In the genomic region with DNA sequence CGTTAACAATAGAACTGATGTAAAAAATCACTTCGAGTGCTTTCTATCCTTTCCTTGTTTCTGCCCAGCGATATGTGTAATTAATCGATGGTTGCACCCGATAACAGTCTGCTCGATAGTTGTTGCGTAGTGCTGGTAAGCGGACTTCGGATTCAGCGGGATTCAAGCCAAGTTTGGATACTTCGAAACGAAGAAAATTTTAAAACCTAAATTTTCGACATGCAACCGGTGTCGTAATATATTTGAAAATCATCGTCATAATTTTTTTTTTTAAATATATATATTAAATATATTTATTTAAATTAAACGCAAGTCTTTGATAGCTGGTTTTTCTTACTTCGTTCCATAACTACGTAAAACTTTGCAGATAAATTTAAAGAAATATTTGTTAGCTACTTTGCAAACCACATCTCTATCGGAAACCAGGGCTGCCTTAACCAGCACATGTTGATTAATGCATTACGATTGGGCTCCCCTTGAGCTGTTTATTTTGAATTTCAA, we compare ENCODE assay signal across 1 fruit fly cellular context.
TF ChIP-seq lines count a peak whose summit lies in the region.

UbcE2M (minus strand) TSS at position 209 of the 501 bp plus-strand sequence.
Dhps (plus strand) TSS at position 429 of the 501 bp plus-strand sequence.

TF ChIP-seq in whole organism, embryonic, 481 proteins besides CTCF, POLR2A, EP300 and RAD21 (continued from another document and continues in another):
- TF ChIP-seq CG34224 (GFP tag; IDR thresholded peaks at IDR 0.05; lab: Robert Waterston, UW; ENCODE audit: partially characterized antibody): peak; percentile 59
- peak; percentile 56; the same call in 1 of the 2 replicates for TF ChIP-seq HLH3B (GFP tag; IDR thresholded peaks at IDR 0.05; lab: Robert Waterston, UW)
- no peak for TF ChIP-seq gsb (GFP tag; IDR thresholded peaks at IDR 0.05; lab: Robert Waterston, UW)
- TF ChIP-seq Antp (GFP tag; optimal IDR thresholded peaks at IDR 0.05; lab: Kevin White, UChicago): peak; percentile 53
- TF ChIP-seq CG2678 (tag; optimal IDR thresholded peaks at IDR 0.05; lab: Kevin White, UChicago): no peak
- TF ChIP-seq CG33557 (GFP tag; optimal IDR thresholded peaks at IDR 0.05; lab: Kevin White, UChicago): peak; percentile 66
- TF ChIP-seq CG1647 (GFP tag; optimal IDR thresholded peaks at IDR 0.05; lab: Kevin White, UChicago): peak; percentile 9
- no peak for TF ChIP-seq CG15269 (tag; optimal IDR thresholded peaks at IDR 0.05; lab: Kevin White, UChicago)
- peak; percentile 36 for TF ChIP-seq caup (GFP tag; optimal IDR thresholded peaks at IDR 0.05; lab: Kevin White, UChicago; ENCODE audit: severe bottlenecking)
- no peak for TF ChIP-seq CG15011 (GFP tag; optimal IDR thresholded peaks at IDR 0.05; lab: Kevin White, UChicago)
- peak; percentile 72; the same call in 2 of the 3 replicates for TF ChIP-seq mld (GFP tag; IDR thresholded peaks at IDR 0.05; lab: Robert Waterston, UW; ENCODE audit: partially characterized antibody)
- peak; percentile 54; the same call in 1 of the 3 replicates for TF ChIP-seq Doc3 (GFP tag; IDR thresholded peaks at IDR 0.05; lab: Robert Waterston, UW; ENCODE audit: partially characterized antibody)
- no peak for TF ChIP-seq CG10959 (GFP tag; IDR thresholded peaks at IDR 0.05; lab: Robert Waterston, UW)
- peak; percentile 75; the same call in 2 of the 3 replicates for TF ChIP-seq dysf (GFP tag; IDR thresholded peaks at IDR 0.05; lab: Robert Waterston, UW)
- peak; percentile 63 for TF ChIP-seq CG17359 (tag; optimal IDR thresholded peaks at IDR 0.05; lab: Kevin White, UChicago)
- TF ChIP-seq CG8388 (GFP tag; optimal IDR thresholded peaks at IDR 0.05; lab: Kevin White, UChicago): peak; percentile 66
- TF ChIP-seq chinmo (GFP tag; IDR thresholded peaks at IDR 0.05; lab: Robert Waterston, UW; ENCODE audit: partially characterized antibody): 0 out of 4 replicates have a peak, but pooled peaks have one; percentile 62
- peak; percentile 27; the same call in 1 of the 2 replicates for TF ChIP-seq Adf1 (GFP tag; IDR thresholded peaks at IDR 0.05; lab: Robert Waterston, UW)
- no peak for TF ChIP-seq Taf1 (GFP tag; IDR thresholded peaks at IDR 0.05; lab: Robert Waterston, UW)
- TF ChIP-seq CG18476 (GFP tag; optimal IDR thresholded peaks at IDR 0.05; lab: Kevin White, UChicago): peak; percentile 14
- no peak for TF ChIP-seq dan (GFP tag; IDR thresholded peaks at IDR 0.05; lab: Robert Waterston, UW)
- no peak for TF ChIP-seq pan (optimal IDR thresholded peaks at IDR 0.05; lab: Kevin White, UChicago)
- peak in 1 of 2 experiments; percentile 57 for TF ChIP-seq pan (GFP tag; optimal IDR thresholded peaks at IDR 0.05 in 1 of 2, IDR thresholded peaks at IDR 0.05 in 1 of 2)
- TF ChIP-seq H15 (GFP tag; IDR thresholded peaks at IDR 0.05; lab: Robert Waterston, UW): peak; percentile 59; the same call in 1 of the 3 replicates
- no peak for TF ChIP-seq CG17328 (GFP tag; IDR thresholded peaks at IDR 0.05; lab: Robert Waterston, UW)
- TF ChIP-seq CG6689 (GFP tag; IDR thresholded peaks at IDR 0.05; lab: Robert Waterston, UW): peak; percentile 61
- no peak for TF ChIP-seq Sox102F (GFP tag; optimal IDR thresholded peaks at IDR 0.05; lab: Kevin White, UChicago)
- peak; percentile 46 for TF ChIP-seq Ada2b (GFP tag; IDR thresholded peaks at IDR 0.05; lab: Robert Waterston, UW)
- peak; percentile 54 for TF ChIP-seq psq (GFP tag; optimal IDR thresholded peaks at IDR 0.05; lab: Kevin White, UChicago)
- TF ChIP-seq CG12942 (GFP tag; optimal IDR thresholded peaks at IDR 0.05; lab: Kevin White, UChicago): peak; percentile 53
- no peak for TF ChIP-seq stc (GFP tag; IDR thresholded peaks at IDR 0.05; lab: Robert Waterston, UW)
- TF ChIP-seq grau (tag; optimal IDR thresholded peaks at IDR 0.05; lab: Kevin White, UChicago): peak; percentile 82
- peak; percentile 80 for TF ChIP-seq Ssrp (tag; optimal IDR thresholded peaks at IDR 0.05; lab: Kevin White, UChicago)
- TF ChIP-seq CG6254 (GFP tag; optimal IDR thresholded peaks at IDR 0.05; lab: Kevin White, UChicago): peak; percentile 20
- TF ChIP-seq Hand (GFP tag; optimal IDR thresholded peaks at IDR 0.05; lab: Kevin White, UChicago): peak; percentile 19
- peak; percentile 66 for TF ChIP-seq Myb (GFP tag; optimal IDR thresholded peaks at IDR 0.05; lab: Kevin White, UChicago)
- peak; percentile 33; the same call in 1 of the 3 replicates for TF ChIP-seq B-H1 (GFP tag; IDR thresholded peaks at IDR 0.05; lab: Robert Waterston, UW)
- TF ChIP-seq jumu (GFP tag; optimal IDR thresholded peaks at IDR 0.05; lab: Kevin White, UChicago): peak; percentile 43
- peak; percentile 84 for TF ChIP-seq CG13424 (tag; optimal IDR thresholded peaks at IDR 0.05; lab: Kevin White, UChicago)
- TF ChIP-seq unc-4 (GFP tag; IDR thresholded peaks at IDR 0.05; lab: Robert Waterston, UW; ENCODE audit: partially characterized antibody): peak; percentile 68
- peak; percentile 69; the same call in 1 of the 2 replicates for TF ChIP-seq MBD-R2 (GFP tag; IDR thresholded peaks at IDR 0.05; lab: Robert Waterston, UW)
- TF ChIP-seq bcd (GFP tag; optimal IDR thresholded peaks at IDR 0.05; lab: Kevin White, UChicago): peak; percentile 53
- TF ChIP-seq NC2α (GFP tag; optimal IDR thresholded peaks at IDR 0.05; lab: Kevin White, UChicago): no peak
- TF ChIP-seq BtbVII (GFP tag; optimal IDR thresholded peaks at IDR 0.05; lab: Kevin White, UChicago): peak; percentile 46
- TF ChIP-seq CG17829 (tag; optimal IDR thresholded peaks at IDR 0.05; lab: Kevin White, UChicago): peak; percentile 71
- TF ChIP-seq CG8089 (GFP tag; optimal IDR thresholded peaks at IDR 0.05; lab: Kevin White, UChicago): no peak
- TF ChIP-seq Drgx (GFP tag; IDR thresholded peaks at IDR 0.05; lab: Robert Waterston, UW): no peak; the same call in 1 of the 2 replicates
- peak; percentile 71 for TF ChIP-seq al (GFP tag; IDR thresholded peaks at IDR 0.05; lab: Robert Waterston, UW)
- TF ChIP-seq fru (optimal IDR thresholded peaks at IDR 0.05; lab: Kevin White, UChicago): no peak
- peak; percentile 62 for TF ChIP-seq CG4404 (GFP tag; IDR thresholded peaks at IDR 0.05; lab: Robert Waterston, UW)
- TF ChIP-seq CG34422 (GFP tag; IDR thresholded peaks at IDR 0.05; lab: Robert Waterston, UW): peak; percentile 35; the same call in 1 of the 3 replicates
- peak; percentile 45 for TF ChIP-seq maf-S (GFP tag; optimal IDR thresholded peaks at IDR 0.05; lab: Kevin White, UChicago)
- TF ChIP-seq crp (GFP tag; optimal IDR thresholded peaks at IDR 0.05; lab: Kevin White, UChicago): peak in 1 of 2 experiments; percentile 60
- peak; percentile 89 for TF ChIP-seq Med (GFP tag; lab: Kevin White, UChicago)
- peak; percentile 66 for TF ChIP-seq unpg (GFP tag; optimal IDR thresholded peaks at IDR 0.05; lab: Kevin White, UChicago)
- TF ChIP-seq ase (GFP tag; IDR thresholded peaks at IDR 0.05; lab: Robert Waterston, UW): peak; percentile 38; the same call in 1 of the 3 replicates
- peak; percentile 71 for TF ChIP-seq B-H2 (GFP tag; optimal IDR thresholded peaks at IDR 0.05; lab: Kevin White, UChicago)
- peak; percentile 90 for TF ChIP-seq CG9932 (GFP tag; IDR thresholded peaks at IDR 0.05; lab: Robert Waterston, UW)
- TF ChIP-seq az2 (GFP tag; optimal IDR thresholded peaks at IDR 0.05; lab: Kevin White, UChicago): peak; percentile 54
- TF ChIP-seq chn (GFP tag; optimal IDR thresholded peaks at IDR 0.05; lab: Kevin White, UChicago): peak; percentile 41
- peak; percentile 36 for TF ChIP-seq Dp (GFP tag; optimal IDR thresholded peaks at IDR 0.05; lab: Kevin White, UChicago)
- TF ChIP-seq hkb (optimal IDR thresholded peaks at IDR 0.05; lab: Kevin White, UChicago): no peak
- TF ChIP-seq hkb (GFP tag; IDR thresholded peaks at IDR 0.05; lab: Robert Waterston, UW): peak; percentile 50
- peak; percentile 71 for TF ChIP-seq tgo (GFP tag; IDR thresholded peaks at IDR 0.05; lab: Robert Waterston, UW)
- TF ChIP-seq Rfx (GFP tag; IDR thresholded peaks at IDR 0.05; lab: Robert Waterston, UW): peak; percentile 87
- peak; percentile 89 for TF ChIP-seq CG9817 (tag; optimal IDR thresholded peaks at IDR 0.05; lab: Kevin White, UChicago)
- TF ChIP-seq Doc2 (GFP tag; IDR thresholded peaks at IDR 0.05; lab: Robert Waterston, UW): no peak
- peak; percentile 82 for TF ChIP-seq CG16813 (GFP tag; IDR thresholded peaks at IDR 0.05; lab: Robert Waterston, UW; ENCODE audit: partially characterized antibody)
- TF ChIP-seq CG12299 (tag; optimal IDR thresholded peaks at IDR 0.05; lab: Kevin White, UChicago): peak; percentile 72
- TF ChIP-seq NfI (GFP tag; optimal IDR thresholded peaks at IDR 0.05; lab: Kevin White, UChicago): peak; percentile 77
- TF ChIP-seq CG10366 (GFP tag; IDR thresholded peaks at IDR 0.05; lab: Robert Waterston, UW): peak; percentile 41; the same call in 1 of the 2 replicates
- TF ChIP-seq CG7745 (tag; optimal IDR thresholded peaks at IDR 0.05; lab: Kevin White, UChicago): no peak
- TF ChIP-seq pho (GFP tag; optimal IDR thresholded peaks at IDR 0.05; lab: Kevin White, UChicago): peak; percentile 48
- TF ChIP-seq CG8924 (tag; optimal IDR thresholded peaks at IDR 0.05; lab: Kevin White, UChicago): peak; percentile 80
- peak; percentile 58 for TF ChIP-seq CG6683 (GFP tag; optimal IDR thresholded peaks at IDR 0.05; lab: Kevin White, UChicago)
- peak; percentile 65 for TF ChIP-seq CG4617 (GFP tag; optimal IDR thresholded peaks at IDR 0.05; lab: Kevin White, UChicago; ENCODE audit: borderline replicate concordance)
- peak; percentile 52 for TF ChIP-seq lbe (GFP tag; optimal IDR thresholded peaks at IDR 0.05; lab: Kevin White, UChicago)
- no peak for TF ChIP-seq CG3838 (GFP tag; optimal IDR thresholded peaks at IDR 0.05; lab: Kevin White, UChicago)
- peak; percentile 85 for TF ChIP-seq CG13775 (GFP tag; optimal IDR thresholded peaks at IDR 0.05; lab: Kevin White, UChicago)
- no peak for TF ChIP-seq Trl (optimal IDR thresholded peaks at IDR 0.05; lab: Kevin White, UChicago)
- TF ChIP-seq Trl (GFP tag; optimal IDR thresholded peaks at IDR 0.05; lab: Kevin White, UChicago): peak; percentile 31
- peak; percentile 80 for TF ChIP-seq zfh2 (GFP tag; optimal IDR thresholded peaks at IDR 0.05; lab: Kevin White, UChicago)
- TF ChIP-seq sug (tag; optimal IDR thresholded peaks at IDR 0.05; lab: Kevin White, UChicago): peak; percentile 86
- no peak for TF ChIP-seq CG3407 (GFP tag; optimal IDR thresholded peaks at IDR 0.05; lab: Kevin White, UChicago)
- peak; percentile 85 for TF ChIP-seq CG14710 (tag; optimal IDR thresholded peaks at IDR 0.05; lab: Kevin White, UChicago)
- TF ChIP-seq CG42726 (GFP tag; IDR thresholded peaks at IDR 0.05; lab: Robert Waterston, UW; ENCODE audit: partially characterized antibody): peak; percentile 53
- TF ChIP-seq CG9876 (GFP tag; optimal IDR thresholded peaks at IDR 0.05; lab: Kevin White, UChicago): peak; percentile 67
- TF ChIP-seq slbo (GFP tag; IDR thresholded peaks at IDR 0.05; lab: Robert Waterston, UW): peak; percentile 87
- TF ChIP-seq Elba2 (GFP tag; optimal IDR thresholded peaks at IDR 0.05; lab: Kevin White, UChicago): no peak
- no peak for TF ChIP-seq CG13894 (tag; optimal IDR thresholded peaks at IDR 0.05; lab: Kevin White, UChicago)
- TF ChIP-seq Poxn (GFP tag; IDR thresholded peaks at IDR 0.05; lab: Robert Waterston, UW): peak; percentile 42; the same call in 1 of the 2 replicates
- peak; percentile 24 for TF ChIP-seq shn (GFP tag; optimal IDR thresholded peaks at IDR 0.05; lab: Kevin White, UChicago)
- no peak for TF ChIP-seq ac (GFP tag; optimal IDR thresholded peaks at IDR 0.05; lab: Kevin White, UChicago)
- peak; percentile 72; the same call in 2 of the 4 replicates for TF ChIP-seq Gug (GFP tag; IDR thresholded peaks at IDR 0.05; lab: Robert Waterston, UW)
- TF ChIP-seq CG14667 (GFP tag; IDR thresholded peaks at IDR 0.05; lab: Robert Waterston, UW): peak; percentile 60
- peak; percentile 46; the same call in 1 of the 3 replicates for TF ChIP-seq CG3726 (GFP tag; IDR thresholded peaks at IDR 0.05; lab: Robert Waterston, UW)
- no peak for TF ChIP-seq D (optimal IDR thresholded peaks at IDR 0.05; lab: Kevin White, UChicago)
- peak; percentile 52 for TF ChIP-seq D (GFP tag; optimal IDR thresholded peaks at IDR 0.05; lab: Kevin White, UChicago)
- TF ChIP-seq Xbp1 (GFP tag; optimal IDR thresholded peaks at IDR 0.05; lab: Kevin White, UChicago): peak; percentile 77
- peak; percentile 65 for TF ChIP-seq CG4424 (GFP tag; optimal IDR thresholded peaks at IDR 0.05; lab: Kevin White, UChicago)
- TF ChIP-seq nmo (GFP tag; optimal IDR thresholded peaks at IDR 0.05; lab: Kevin White, UChicago): peak; percentile 80
- TF ChIP-seq nerfin-1 (tag; optimal IDR thresholded peaks at IDR 0.05; lab: Kevin White, UChicago): no peak
- no peak for TF ChIP-seq Hr78 (GFP tag; optimal IDR thresholded peaks at IDR 0.05; lab: Kevin White, UChicago)
- TF ChIP-seq CG15696 (tag; optimal IDR thresholded peaks at IDR 0.05; lab: Kevin White, UChicago): peak; percentile 76
- peak; percentile 63; the same call in 2 of the 3 replicates for TF ChIP-seq CG7963 (GFP tag; IDR thresholded peaks at IDR 0.05; lab: Robert Waterston, UW; ENCODE audit: partially characterized antibody)
- TF ChIP-seq pzg (GFP tag; optimal IDR thresholded peaks at IDR 0.05; lab: Kevin White, UChicago): peak; percentile 55
- peak; percentile 50 for TF ChIP-seq Spps (tag; optimal IDR thresholded peaks at IDR 0.05; lab: Kevin White, UChicago)
- TF ChIP-seq ato (GFP tag; IDR thresholded peaks at IDR 0.05; lab: Robert Waterston, UW; ENCODE audit: partially characterized antibody): 0 out of 2 replicates have a peak, but pooled peaks have one; percentile 31
- no peak for TF ChIP-seq Hey (tag; optimal IDR thresholded peaks at IDR 0.05; lab: Kevin White, UChicago)
- no peak for TF ChIP-seq btn (GFP tag; optimal IDR thresholded peaks at IDR 0.05; lab: Kevin White, UChicago)
- peak; percentile 59; the same call in 2 of the 3 replicates for TF ChIP-seq Mrtf (GFP tag; IDR thresholded peaks at IDR 0.05; lab: Robert Waterston, UW)
- TF ChIP-seq CG17612 (GFP tag; IDR thresholded peaks at IDR 0.05; lab: Robert Waterston, UW): no peak
- peak; percentile 68 for TF ChIP-seq fd3F (GFP tag; optimal IDR thresholded peaks at IDR 0.05; lab: Kevin White, UChicago)
- TF ChIP-seq fd96Cb (tag; optimal IDR thresholded peaks at IDR 0.05; lab: Kevin White, UChicago): peak; percentile 72
- TF ChIP-seq PHDP (tag; optimal IDR thresholded peaks at IDR 0.05; lab: Kevin White, UChicago): peak; percentile 70
- TF ChIP-seq ara (GFP tag; IDR thresholded peaks at IDR 0.05; lab: Robert Waterston, UW): no peak
- peak; percentile 0 for TF ChIP-seq NC2β (GFP tag; optimal IDR thresholded peaks at IDR 0.05; lab: Kevin White, UChicago)
- TF ChIP-seq Ets65A (GFP tag; lab: Kevin White, UChicago): peak; percentile 94
- no peak for TF ChIP-seq sim (GFP tag; IDR thresholded peaks at IDR 0.05; lab: Robert Waterston, UW)
- peak; percentile 6 for TF ChIP-seq schlank (tag; optimal IDR thresholded peaks at IDR 0.05; lab: Kevin White, UChicago)
- TF ChIP-seq bbx (GFP tag; IDR thresholded peaks at IDR 0.05; lab: Robert Waterston, UW; ENCODE audit: partially characterized antibody): peak; percentile 81
